Worm (Caenorhabditis elegans): ENCODE data around the gene Y54E2A.8.

DNA sequence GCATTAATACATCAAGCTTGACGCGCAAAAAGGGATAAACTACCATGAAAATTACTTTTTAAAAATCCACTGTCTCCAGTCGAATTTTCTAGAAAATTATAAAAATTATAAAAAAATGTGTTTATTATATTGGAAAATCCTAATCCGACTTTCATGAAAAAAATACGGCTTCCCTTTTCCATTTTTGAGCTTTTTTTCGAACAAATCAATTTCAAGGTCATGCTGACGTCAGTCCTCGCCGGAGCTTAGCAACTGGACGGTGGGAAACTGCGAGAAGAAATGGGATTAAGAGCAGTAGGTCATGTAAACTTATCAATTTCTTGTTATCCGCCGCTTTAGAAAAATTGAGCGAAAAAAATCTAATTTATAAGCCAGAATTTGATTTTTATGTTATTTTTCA, 33.0 kb upstream of the Y54E2A.8 start:
- TF ChIP-seq ref-1 (GFP tag; conservative IDR thresholded peaks at IDR 0.05) (no peak), ztf-29 (GFP tag; IDR thresholded peaks at IDR 0.05) (no peak), flt-1 (GFP tag; IDR thresholded peaks at IDR 0.05) (no peak), cog-1 (tag; optimal IDR thresholded peaks at IDR 0.05) (no peak)

All from whole organism, midembryonic.